Worm (Caenorhabditis elegans) whole organism, young adult: Measurements from ENCODE around the gene K08H2.4.

Experiments used
- ama-1 ChIP-seq, 3 experiments: fragments of 150-350 bp in 1 of 3; sonication (generic microtip) in 2 of 3; optimal IDR thresholded peaks; 2 replicates each; lab custom pipeline; 2014 to 2018; ENCODE audit warnings: missing biosample characterization in 2 of 3, missing genetic modification characterization in 2 of 3, missing genetic modification reagents in 2 of 3
- ceh-100 ChIP-seq: fragments of 200-800 bp; sonication (Bioruptor generic); IDR thresholded peaks from 2 replicates; pipeline ENCODE4 v1.3.6; 2022; ENCODE audit warnings: missing genetic modification reagents, missing genetic modification characterization, missing compliant biosample characterization
- lin-35 ChIP-seq, 3 experiments: fragments of 150-350 bp in 2 of 3; sonication (generic microtip) in 1 of 3; optimal IDR thresholded peaks; 2 replicates each; lab custom pipeline; 2014 to 2018; ENCODE audit warnings: missing biosample characterization in 3 of 3, missing genetic modification characterization in 3 of 3, missing genetic modification reagents in 3 of 3
- unc-62 ChIP-seq: fragments of 150-350 bp; optimal IDR thresholded peaks from 2 replicates; lab custom pipeline; 2014; ENCODE audit warnings: missing biosample characterization, missing genetic modification reagents, missing genetic modification characterization
- zim-3 ChIP-seq: sonication (generic microtip); optimal IDR thresholded peaks from 2 replicates; lab custom pipeline; 2017; ENCODE audit warnings: mild to moderate bottlenecking, missing genetic modification characterization, moderate library complexity, missing compliant biosample characterization

- TF ChIP-seq zim-3 (tag; lab: Kevin White, UChicago) (no peak), lin-35 (GFP tag; optimal IDR thresholded peaks at IDR 0.05; lab: Kevin White, UChicago) (no peak), ceh-100 (no peak), ama-1 (optimal IDR thresholded peaks at IDR 0.05; lab: Kevin White, UChicago) (no peak), ama-1 (GFP tag; optimal IDR thresholded peaks at IDR 0.05; lab: Kevin White, UChicago) (no peak), unc-62 (GFP tag; lab: Kevin White, UChicago) (no peak)
Observed at ce11 chrX:13251354-13251843, 13.1 kb downstream of the K08H2.4 start.
